Worm (Caenorhabditis elegans) whole organism, L1 larva: Measurements from ENCODE around the gene C06C3.4.

ENCODE experiments used
- C34B4.2 ChIP-seq: sonication (generic microtip); optimal IDR thresholded peaks from 2 replicates; lab custom pipeline; 2017; ENCODE audit warnings: mild to moderate bottlenecking, missing genetic modification characterization, missing compliant biosample characterization
- ama-1 ChIP-seq: fragments of 150-350 bp; optimal IDR thresholded peaks from 2 replicates; lab custom pipeline; 2014
- ces-1 ChIP-seq: fragments of 150-350 bp; optimal IDR thresholded peaks from 2 replicates; lab custom pipeline; 2014; ENCODE audit warnings: missing biosample characterization, missing genetic modification reagents, missing genetic modification characterization
- elt-3 ChIP-seq, 6 experiments: fragments of 150-350 bp in 1 of 6; sonication (generic microtip); optimal IDR thresholded peaks; 2 replicates each; lab custom pipeline; 2017 to 2018; ENCODE audit warnings: missing biosample characterization in 6 of 6, missing genetic modification characterization in 6 of 6, inconsistent platforms in 1 of 6
- fkh-10 ChIP-seq: sonication (generic microtip); optimal IDR thresholded peaks from 2 replicates; lab custom pipeline; 2017; ENCODE audit warnings: missing biosample characterization, missing genetic modification reagents, missing genetic modification characterization
- grh-1 ChIP-seq: fragments of 200-800 bp; sonication (Bioruptor generic); IDR thresholded peaks from 2 replicates; pipeline ENCODE4 v1.3.6; 2022; ENCODE audit warnings: missing genetic modification reagents, missing genetic modification characterization, missing compliant biosample characterization
- nhr-237 ChIP-seq: fragments of 150-350 bp; optimal IDR thresholded peaks from 2 replicates; lab custom pipeline; 2014; ENCODE audit warnings: missing biosample characterization, missing genetic modification characterization
- nhr-76 ChIP-seq: sonication (generic microtip); optimal IDR thresholded peaks from 2 replicates; lab custom pipeline; 2017; ENCODE audit warnings: missing biosample characterization, missing genetic modification characterization
- sox-4 ChIP-seq: sonication (generic microtip); optimal IDR thresholded peaks from 2 replicates; lab custom pipeline; 2016; ENCODE audit warnings: missing genetic modification characterization, missing compliant biosample characterization
- tlp-1 ChIP-seq: fragments of 150-350 bp; optimal IDR thresholded peaks from 2 replicates; lab custom pipeline; 2014; ENCODE audit warnings: missing biosample characterization, missing genetic modification characterization
- xbp-1 ChIP-seq: sonication (generic microtip); optimal IDR thresholded peaks from 2 replicates; lab custom pipeline; 2016; ENCODE audit warnings: missing genetic modification characterization, missing compliant biosample characterization
- ztf-11 ChIP-seq, 2 experiments: sonication (generic microtip); optimal IDR thresholded peaks; 2 replicates each; lab custom pipeline; 2016 to 2017; ENCODE audit warnings: missing genetic modification characterization in 2 of 2, missing biosample characterization in 1 of 2, missing compliant biosample characterization in 1 of 2

ce11 chrII:9407020-9407419 is 33.9 kb downstream of the C06C3.4 start, which contains the start of gene mpz-6:
- no peak for TF ChIP-seq xbp-1 (tag; lab: Kevin White, UChicago)
- TF ChIP-seq ces-1 (GFP tag; lab: Kevin White, UChicago) = no peak
- no peak for TF ChIP-seq nhr-237 (tag; lab: Kevin White, UChicago)
- no peak for TF ChIP-seq tlp-1 (tag; lab: Kevin White, UChicago)
- TF ChIP-seq sox-4 (tag; lab: Kevin White, UChicago) = no peak
- TF ChIP-seq nhr-76 (tag; lab: Kevin White, UChicago) = no peak
- TF ChIP-seq C34B4.2 (tag; lab: Kevin White, UChicago) = no peak
- TF ChIP-seq fkh-10 = no peak
- TF ChIP-seq ztf-11 (tag; optimal IDR thresholded peaks at IDR 0.05; lab: Kevin White, UChicago) = no peak
- TF ChIP-seq grh-1 (GFP tag; lab: Robert Waterston, UW) = no peak
- TF ChIP-seq elt-3 (tag; optimal IDR thresholded peaks at IDR 0.05; lab: Kevin White, UChicago) = no peak
- no peak for TF ChIP-seq ama-1 (lab: Kevin White, UChicago)
